Worm (Caenorhabditis elegans) whole organism, L1 larva: ENCODE data around the gene F59D12.5.
A peak's percentile ranks its signal among the peaks of the same experiment; 100 is the strongest.

Source experiments
- C16A3.4 ChIP-seq: fragments of 150-350 bp; optimal IDR thresholded peaks from 2 replicates; lab custom pipeline; 2014; ENCODE audit warnings: missing biosample characterization, missing genetic modification characterization
- aly-2 ChIP-seq: fragments of 150-350 bp; optimal IDR thresholded peaks from 2 replicates; lab custom pipeline; 2014; ENCODE audit warnings: missing biosample characterization, missing genetic modification characterization
- blmp-1 ChIP-seq: fragments of 150-350 bp; optimal IDR thresholded peaks from 2 replicates; lab custom pipeline; 2014; ENCODE audit warnings: missing biosample characterization, missing genetic modification characterization
- ceh-82 ChIP-seq, 3 experiments: fragments of 150-350 bp in 1 of 3; sonication (generic microtip) in 2 of 3; optimal IDR thresholded peaks; 2 replicates each; lab custom pipeline; 2014 to 2017; ENCODE audit warnings: missing biosample characterization in 3 of 3, missing genetic modification characterization in 3 of 3
- ceh-88 ChIP-seq: fragments of 200-800 bp; sonication (Bioruptor generic); IDR thresholded peaks from 2 replicates; pipeline ENCODE4 v1.3.6; 2022; ENCODE audit warnings: missing genetic modification characterization, missing compliant biosample characterization
- efl-1 ChIP-seq, 4 experiments: fragments of 150-350 bp; optimal IDR thresholded peaks in 3 of 4; peaks in 1 of 4; 1 replicate in 1 of 4; 2 replicates in 3 of 4; lab custom pipeline; 2014; ENCODE audit warnings: missing biosample characterization in 2 of 4, missing genetic modification characterization in 2 of 4, missing genetic modification reagents in 2 of 4
- elt-2 ChIP-seq: sonication (generic microtip); optimal IDR thresholded peaks from 2 replicates; lab custom pipeline; 2016; ENCODE audit warnings: missing genetic modification characterization, mild to moderate bottlenecking, inconsistent platforms, missing compliant biosample characterization, missing genetic modification reagents
- fkh-8 ChIP-seq: sonication (generic microtip); optimal IDR thresholded peaks from 2 replicates; lab custom pipeline; 2016; ENCODE audit warnings: mild to moderate bottlenecking, missing genetic modification characterization, missing compliant biosample characterization
- grh-1 ChIP-seq: fragments of 200-800 bp; sonication (Bioruptor generic); IDR thresholded peaks from 2 replicates; pipeline ENCODE4 v1.3.6; 2022; ENCODE audit warnings: missing genetic modification reagents, missing genetic modification characterization, missing compliant biosample characterization
- isw-1 ChIP-seq: fragments of 200-800 bp; sonication (Bioruptor generic); IDR thresholded peaks from 2 replicates; pipeline ENCODE4 v1.3.6; 2022; ENCODE audit warnings: missing genetic modification characterization, missing compliant biosample characterization
- lin-13 ChIP-seq: fragments of 150-350 bp; optimal IDR thresholded peaks from 2 replicates; lab custom pipeline; 2014; ENCODE audit warnings: missing biosample characterization, missing genetic modification reagents, missing genetic modification characterization
- lin-14 ChIP-seq: fragments of 200-800 bp; sonication (Bioruptor generic); optimal IDR thresholded peaks from 2 replicates; lab custom pipeline; 2018; ENCODE audit warnings: mild to moderate bottlenecking, missing genetic modification characterization, moderate library complexity, missing compliant biosample characterization
- lin-35 ChIP-seq, 2 experiments: fragments of 150-350 bp; optimal IDR thresholded peaks; 2 replicates each; lab custom pipeline; 2014; ENCODE audit warnings: missing biosample characterization in 2 of 2, missing genetic modification characterization in 2 of 2, missing genetic modification reagents in 2 of 2
- lin-39 ChIP-seq: fragments of 150-350 bp; optimal IDR thresholded peaks from 2 replicates; lab custom pipeline; 2014; ENCODE audit warnings: missing biosample characterization, missing genetic modification reagents, missing genetic modification characterization
- lir-3 ChIP-seq: sonication (generic microtip); optimal IDR thresholded peaks from 2 replicates; lab custom pipeline; 2016; ENCODE audit warnings: mild to moderate bottlenecking, missing genetic modification characterization, moderate library complexity, missing compliant biosample characterization; ENCODE audit not compliant: poor library complexity
- lsy-2 ChIP-seq, 2 experiments: fragments of 150-350 bp; optimal IDR thresholded peaks; 2 replicates each; lab custom pipeline; 2014; ENCODE audit warnings: missing biosample characterization in 2 of 2, missing genetic modification characterization in 2 of 2
- mab-9 ChIP-seq: fragments of 200-800 bp; sonication (Bioruptor generic); IDR thresholded peaks from 2 replicates; pipeline ENCODE4 v1.3.6; 2022; ENCODE audit warnings: missing genetic modification reagents, missing genetic modification characterization, missing compliant biosample characterization
- mdl-1 ChIP-seq, 2 experiments: fragments of 150-350 bp; optimal IDR thresholded peaks; 2 replicates each; lab custom pipeline; 2014 to 2017; ENCODE audit warnings: missing biosample characterization in 2 of 2, missing genetic modification characterization in 2 of 2, inconsistent platforms in 1 of 2
- mep-1 ChIP-seq: fragments of 150-350 bp; optimal IDR thresholded peaks from 2 replicates; lab custom pipeline; 2014; ENCODE audit warnings: missing biosample characterization, missing genetic modification characterization
- nhr-19 ChIP-seq: fragments of 200-800 bp; sonication (Bioruptor generic); conservative IDR thresholded peaks from 2 replicates; pipeline ENCODE4 v1.3.6; 2022; ENCODE audit warnings: missing genetic modification characterization, missing compliant biosample characterization
- nhr-20 ChIP-seq: sonication (generic microtip); optimal IDR thresholded peaks from 2 replicates; lab custom pipeline; 2016; ENCODE audit warnings: mild to moderate bottlenecking, missing genetic modification characterization, missing compliant biosample characterization
- nhr-237 ChIP-seq: fragments of 150-350 bp; optimal IDR thresholded peaks from 2 replicates; lab custom pipeline; 2014; ENCODE audit warnings: missing biosample characterization, missing genetic modification characterization
- nhr-47 ChIP-seq: sonication (generic microtip); optimal IDR thresholded peaks from 2 replicates; lab custom pipeline; 2016; ENCODE audit warnings: mild to moderate bottlenecking, missing genetic modification characterization, moderate library complexity, missing compliant biosample characterization
- nhr-71 ChIP-seq: sonication (generic microtip); optimal IDR thresholded peaks from 2 replicates; lab custom pipeline; 2016; ENCODE audit warnings: mild to moderate bottlenecking, missing genetic modification characterization, moderate library complexity, missing compliant biosample characterization
- nhr-76 ChIP-seq: sonication (generic microtip); optimal IDR thresholded peaks from 2 replicates; lab custom pipeline; 2017; ENCODE audit warnings: missing biosample characterization, missing genetic modification characterization
- nhr-77 ChIP-seq: fragments of 150-350 bp; optimal IDR thresholded peaks from 2 replicates; lab custom pipeline; 2014; ENCODE audit warnings: missing biosample characterization, missing genetic modification characterization
- pqm-1 ChIP-seq: sonication (generic microtip); optimal IDR thresholded peaks from 3 replicates; lab custom pipeline; 2017; ENCODE audit warnings: missing biosample characterization, missing genetic modification characterization
- rnt-1 ChIP-seq: sonication (generic microtip); optimal IDR thresholded peaks from 2 replicates; lab custom pipeline; 2016; ENCODE audit warnings: mild to moderate bottlenecking, missing genetic modification characterization, moderate library complexity, missing compliant biosample characterization
- snu-23 ChIP-seq: sonication (generic microtip); optimal IDR thresholded peaks from 2 replicates; lab custom pipeline; 2016; ENCODE audit warnings: missing genetic modification characterization, missing compliant biosample characterization
- swsn-7 ChIP-seq: sonication (generic microtip); optimal IDR thresholded peaks from 2 replicates; lab custom pipeline; 2016; ENCODE audit warnings: missing genetic modification characterization, missing compliant biosample characterization
- tlp-1 ChIP-seq: fragments of 150-350 bp; optimal IDR thresholded peaks from 2 replicates; lab custom pipeline; 2014; ENCODE audit warnings: missing biosample characterization, missing genetic modification characterization
- unc-130 ChIP-seq: fragments of 150-350 bp; optimal IDR thresholded peaks from 2 replicates; lab custom pipeline; 2017; ENCODE audit warnings: missing biosample characterization, missing genetic modification characterization, inconsistent platforms
- unc-30 ChIP-seq: sonication (generic microtip); optimal IDR thresholded peaks from 2 replicates; lab custom pipeline; 2017; ENCODE audit warnings: missing biosample characterization, missing genetic modification characterization
- unc-62 ChIP-seq: fragments of 150-350 bp; optimal IDR thresholded peaks from 2 replicates; lab custom pipeline; 2014; ENCODE audit warnings: missing biosample characterization, missing genetic modification reagents, missing genetic modification characterization
- vab-15 ChIP-seq: sonication (generic microtip); optimal IDR thresholded peaks from 2 replicates; lab custom pipeline; 2017; ENCODE audit warnings: missing genotype, mild to moderate bottlenecking, missing genetic modification characterization, missing compliant biosample characterization
- zip-4 ChIP-seq: fragments of 200-800 bp; sonication (Bioruptor generic); optimal IDR thresholded peaks from 2 replicates; lab custom pipeline; 2018; ENCODE audit warnings: mild to moderate bottlenecking, missing genetic modification characterization, moderate library complexity, missing compliant biosample characterization
- ztf-11 ChIP-seq, 2 experiments: sonication (generic microtip); optimal IDR thresholded peaks; 2 replicates each; lab custom pipeline; 2016 to 2017; ENCODE audit warnings: missing genetic modification characterization in 2 of 2, missing biosample characterization in 1 of 2, missing compliant biosample characterization in 1 of 2
- ztf-4 ChIP-seq: fragments of 150-350 bp; optimal IDR thresholded peaks from 2 replicates; lab custom pipeline; 2014; ENCODE audit warnings: missing biosample characterization, missing genetic modification characterization

F59D12.5 gene

ce11 chrX:15600512-15601117, 46.6 kb downstream of the F59D12.5 start, which contains the start of gene ent-2 (continued):
- TF ChIP-seq unc-130 (no peak), mdl-1 (tag; optimal IDR thresholded peaks at IDR 0.05; lab: Kevin White, UChicago) (peak in 1 of 2 experiments; percentile 31), mep-1 (peak; percentile 13), nhr-237 (tag; lab: Kevin White, UChicago) (no peak), blmp-1 (tag; lab: Kevin White, UChicago) (no peak), zip-4 (no peak), C16A3.4 (tag; lab: Kevin White, UChicago) (no peak), fkh-8 (tag; lab: Kevin White, UChicago) (peak; percentile 86), nhr-76 (tag; lab: Kevin White, UChicago) (no peak), lin-13 (no peak), ztf-4 (tag; lab: Kevin White, UChicago) (no peak), pqm-1 (tag; lab: Kevin White, UChicago) (no peak), ceh-88 (GFP tag; lab: Robert Waterston, UW) (no peak), unc-30 (no peak), tlp-1 (tag; lab: Kevin White, UChicago) (no peak), nhr-47 (tag; lab: Kevin White, UChicago) (no peak), mab-9 (no peak), ceh-82 (tag; optimal IDR thresholded peaks at IDR 0.05; lab: Kevin White, UChicago) (peak in 1 of 3 experiments; percentile 33), grh-1 (GFP tag; lab: Robert Waterston, UW) (no peak)

ce11 chrX:15599925-15600324, 47.2 kb downstream of the F59D12.5 start:
- TF ChIP-seq lin-13 (peak; percentile 13), isw-1 (GFP tag; lab: Robert Waterston, UW) (no peak), snu-23 (GFP tag; lab: Kevin White, UChicago) (peak; percentile 5), rnt-1 (peak; percentile 46), lsy-2 (tag; optimal IDR thresholded peaks at IDR 0.05; lab: Kevin White, UChicago) (peak; percentile 45 to 48), nhr-77 (tag; lab: Kevin White, UChicago) (no peak), nhr-71 (tag; lab: Kevin White, UChicago) (peak; percentile 79), aly-2 (no peak), unc-62 (GFP tag; lab: Kevin White, UChicago) (peak; percentile 43), nhr-19 (GFP tag; lab: Robert Waterston, UW) (peak; percentile 52), unc-30 (no peak), nhr-20 (tag; lab: Kevin White, UChicago) (peak; percentile 58), ztf-11 (tag; optimal IDR thresholded peaks at IDR 0.05; lab: Kevin White, UChicago) (no peak), tlp-1 (tag; lab: Kevin White, UChicago) (no peak), lin-14 (GFP tag; lab: Kevin White, UChicago) (peak; percentile 60), lir-3 (tag; lab: Kevin White, UChicago) (peak; percentile 45), swsn-7 (tag; lab: Kevin White, UChicago) (no peak), lin-39 (tag; lab: Kevin White, UChicago) (peak; percentile 98)
- TF ChIP-seq, all 84 proteins: peak for 11

ce11 chrX:15598661-15599384, 48.3 kb downstream of the F59D12.5 start:
- TF ChIP-seq vab-15 (tag; lab: Kevin White, UChicago) = no peak
- peak; percentile 79 for TF ChIP-seq elt-2 (tag; lab: Kevin White, UChicago)
- no peak for TF ChIP-seq efl-1 (optimal IDR thresholded peaks at IDR 0.05; lab: Kevin White, UChicago)
- peak in 1 of 2 experiments; percentile 67 for TF ChIP-seq efl-1 (GFP tag; optimal IDR thresholded peaks at IDR 0.05 in 1 of 2; lab: Kevin White, UChicago)
- peak in 1 of 2 experiments; percentile 23 for TF ChIP-seq lin-35 (GFP tag; optimal IDR thresholded peaks at IDR 0.05; lab: Kevin White, UChicago)
